Worm (Caenorhabditis elegans): ENCODE data around the gene R12B2.3.

Gene R12B2.3

DNA sequence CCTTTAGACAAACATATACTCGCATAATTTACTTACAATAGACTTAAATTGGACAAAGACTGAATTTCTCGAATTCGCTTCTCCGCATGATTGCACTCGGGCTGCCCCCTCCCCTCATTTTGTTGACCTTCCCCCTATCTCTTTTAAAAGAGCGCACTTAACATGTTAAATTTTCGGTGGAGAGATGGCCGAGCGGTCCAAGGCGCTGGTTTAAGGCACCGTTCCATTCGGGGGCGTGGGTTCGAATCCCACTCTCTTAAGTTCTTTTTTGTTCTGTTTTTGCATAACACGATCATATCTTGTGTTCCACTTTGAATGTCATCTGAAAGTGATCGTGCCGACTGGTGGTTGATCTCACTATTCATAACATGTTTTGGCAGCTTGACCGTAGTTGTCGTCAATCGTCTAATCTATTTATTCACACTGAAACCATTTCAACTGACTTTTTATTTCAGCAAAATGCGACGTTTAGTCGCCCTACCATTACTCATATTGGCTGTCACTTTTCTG, 35.6 kb upstream of the R12B2.3 start, which contains the start of gene cutl-23 (continued):
- TF ChIP-seq F55B11.4 (tag; optimal IDR thresholded peaks at IDR 0.05; ENCODE audit: borderline replicate concordance, insufficient read depth) (no peak), B0336.3 (GFP tag; IDR thresholded peaks at IDR 0.05) (no peak), egl-44 (GFP tag; IDR thresholded peaks at IDR 0.05) (no peak), attf-6 (GFP tag; IDR thresholded peaks at IDR 0.05) (no peak), pha-4 (tag; optimal IDR thresholded peaks at IDR 0.05) (no peak), somi-1 (GFP tag; optimal IDR thresholded peaks at IDR 0.05) (no peak), C06A6.2 (GFP tag; conservative IDR thresholded peaks at IDR 0.05) (no peak), Y79H2A.3 (GFP tag; conservative IDR thresholded peaks at IDR 0.05) (no peak), madf-3 (GFP tag; IDR thresholded peaks at IDR 0.05) (0 out of 2 replicates have a peak, but pooled peaks have one; percentile 57), lin-26 (GFP tag; IDR thresholded peaks at IDR 0.05) (peak; percentile 90), sptf-2 (GFP tag; optimal IDR thresholded peaks at IDR 0.05) (no peak), lir-1 (GFP tag; conservative IDR thresholded peaks at IDR 0.05) (no peak), nhr-80 (tag; optimal IDR thresholded peaks at IDR 0.05) (no peak), ztf-28 (GFP tag; IDR thresholded peaks at IDR 0.05) (no peak), ets-4 (GFP tag; optimal IDR thresholded peaks at IDR 0.05) (no peak), dpl-1 (GFP tag; optimal IDR thresholded peaks at IDR 0.05) (no peak), rpc-1 (optimal IDR thresholded peaks at IDR 0.05) (peak; percentile 89), rpc-1 (tag; optimal IDR thresholded peaks at IDR 0.05) (peak; percentile 88), ztf-26 (tag; optimal IDR thresholded peaks at IDR 0.05) (peak; percentile 35), repo-1 (tag; optimal IDR thresholded peaks at IDR 0.05) (no peak), bed-1 (GFP tag; IDR thresholded peaks at IDR 0.05) (no peak), snpc-3.4 (tag; optimal IDR thresholded peaks at IDR 0.05) (peak; percentile 66), F57A8.1 (GFP tag; optimal IDR thresholded peaks at IDR 0.05) (no peak), rcor-1 (GFP tag; IDR thresholded peaks at IDR 0.05) (no peak), B0261.1 (tag; optimal IDR thresholded peaks at IDR 0.05) (peak; percentile 87), ceh-27 (GFP tag; optimal IDR thresholded peaks at IDR 0.05) (peak; percentile 13), efl-1 (GFP tag; optimal IDR thresholded peaks at IDR 0.05) (no peak), K12H6.12 (tag; optimal IDR thresholded peaks at IDR 0.05) (no peak), rec-8 (tag; optimal IDR thresholded peaks at IDR 0.05) (peak; percentile 55 to 71), dox-1 (GFP tag; IDR thresholded peaks at IDR 0.05) (peak; percentile 64; the same call in 1 of the 2 replicates), sdz-38 (tag; optimal IDR thresholded peaks at IDR 0.05) (no peak), F37B4.10 (GFP tag; IDR thresholded peaks at IDR 0.05) (no peak), lsl-1 (GFP tag; optimal IDR thresholded peaks at IDR 0.05) (peak; percentile 15), ceh-40 (GFP tag; IDR thresholded peaks at IDR 0.05) (no peak), unc-130 (GFP tag; optimal IDR thresholded peaks at IDR 0.05) (peak; percentile 34), let-607 (tag; optimal IDR thresholded peaks at IDR 0.05) (peak in 1 of 2 experiments; percentile 3), madf-6 (GFP tag; IDR thresholded peaks at IDR 0.05) (0 out of 2 replicates have a peak, but pooled peaks have one; percentile 27), ceh-79 (tag; optimal IDR thresholded peaks at IDR 0.05) (no peak), madf-10 (tag; optimal IDR thresholded peaks at IDR 0.05) (peak; percentile 50), nhr-27 (tag; optimal IDR thresholded peaks at IDR 0.05) (no peak), D2030.7 (GFP tag; IDR thresholded peaks at IDR 0.05) (peak; percentile 44; the same call in 1 of the 2 replicates), xnd-1 (tag; optimal IDR thresholded peaks at IDR 0.05) (no peak), ceh-91 (GFP tag; IDR thresholded peaks at IDR 0.05) (no peak), ztf-3 (GFP tag; optimal IDR thresholded peaks at IDR 0.05) (no peak), ztf-18 (tag; optimal IDR thresholded peaks at IDR 0.05) (peak; percentile 77), Y56A3A.18 (GFP tag; IDR thresholded peaks at IDR 0.05) (0 out of 2 replicates have a peak, but pooled peaks have one; percentile 28), hmg-1.2 (GFP tag; IDR thresholded peaks at IDR 0.05) (peak; percentile 67), F57C9.4 (tag; optimal IDR thresholded peaks at IDR 0.05) (no peak), egl-18 (GFP tag; IDR thresholded peaks at IDR 0.05) (no peak)

Data from whole organism, young adult.